Fruit fly (Drosophila melanogaster) whole organism, embryonic: ENCODE results near the gene sage.
A peak's percentile ranks its signal among the peaks of the same experiment; 100 is the strongest.

Experiments
- ATbp ChIP-seq: fragments of 200-800 bp; sonication (Bioruptor generic); optimal IDR thresholded peaks from 2 replicates; lab custom pipeline; 2017; ENCODE audit warnings: missing biosample characterization, mild to moderate bottlenecking, missing genetic modification characterization, missing genetic modification reagents
- CG1024 ChIP-seq: fragments of 200-800 bp; sonication (Bioruptor generic); IDR thresholded peaks from 2 replicates; pipeline ENCODE4 v1.3.6; 2022; ENCODE audit warnings: missing biosample characterization, missing genetic modification characterization
- CG10543 ChIP-seq: fragments of 200-800 bp; sonication (Bioruptor generic); optimal IDR thresholded peaks from 3 replicates; lab custom pipeline; 2017; ENCODE audit warnings: missing biosample characterization, mild to moderate bottlenecking, missing genetic modification characterization, moderate library complexity
- CG13624 ChIP-seq: fragments of 200-800 bp; sonication (Bioruptor generic); optimal IDR thresholded peaks from 2 replicates; lab custom pipeline; 2016; ENCODE audit warnings: missing biosample characterization, missing genetic modification characterization
- CG14860 ChIP-seq: fragments of 200-800 bp; sonication (Bioruptor generic); IDR thresholded peaks from 3 replicates; pipeline ENCODE4 v1.3.6; 2022; ENCODE audit warnings: missing biosample characterization, missing genetic modification characterization; ENCODE audit not compliant: partially characterized antibody
- CG17361 ChIP-seq: fragments of 200-800 bp; sonication (Bioruptor generic); IDR thresholded peaks from 3 replicates; pipeline ENCODE4 v1.3.6; 2022; ENCODE audit warnings: missing biosample characterization, missing genetic modification characterization
- CG1792 ChIP-seq: fragments of 200-800 bp; sonication (Bioruptor generic); optimal IDR thresholded peaks from 2 replicates; lab custom pipeline; 2016; ENCODE audit warnings: missing biosample characterization, missing genetic modification characterization
- CG18011 ChIP-seq: fragments of 200-800 bp; sonication (Bioruptor generic); optimal IDR thresholded peaks from 2 replicates; lab custom pipeline; 2017; ENCODE audit warnings: missing biosample characterization, missing genetic modification characterization, mild to moderate bottlenecking, moderate library complexity, missing genotype
- CG18476 ChIP-seq: fragments of 200-800 bp; sonication (Bioruptor generic); optimal IDR thresholded peaks from 2 replicates; lab custom pipeline; 2016; ENCODE audit warnings: missing biosample characterization, mild to moderate bottlenecking, missing genetic modification characterization
- CG2129 ChIP-seq: fragments of 200-800 bp; sonication (Bioruptor generic); IDR thresholded peaks from 2 replicates; pipeline ENCODE4 v1.3.6; 2022; ENCODE audit warnings: missing biosample characterization, missing genetic modification characterization; ENCODE audit not compliant: partially characterized antibody
- CG2889 ChIP-seq: fragments of 200-800 bp; sonication (Bioruptor generic); IDR thresholded peaks from 3 replicates; pipeline ENCODE4 v1.3.6; 2022; ENCODE audit warnings: missing biosample characterization, missing genetic modification characterization
- CG30431 ChIP-seq: fragments of 200-800 bp; sonication (Bioruptor generic); optimal IDR thresholded peaks from 2 replicates; lab custom pipeline; 2017; ENCODE audit warnings: missing biosample characterization, missing genetic modification characterization
- CG3281 ChIP-seq: fragments of 200-800 bp; sonication (Bioruptor generic); optimal IDR thresholded peaks from 3 replicates; lab custom pipeline; 2017; ENCODE audit warnings: missing biosample characterization, mild to moderate bottlenecking, missing genetic modification characterization
- CG3726 ChIP-seq: fragments of 200-800 bp; sonication (Bioruptor generic); IDR thresholded peaks from 3 replicates; pipeline ENCODE4, ENCODE4 v1.3.6; 2022; ENCODE audit warnings: missing biosample characterization, missing genetic modification characterization
- CG4617 ChIP-seq: fragments of 200-800 bp; sonication (Bioruptor generic); optimal IDR thresholded peaks from 3 replicates; lab custom pipeline; 2016; ENCODE audit warnings: missing biosample characterization, missing genetic modification characterization, borderline replicate concordance
- CG5953 ChIP-seq: fragments of 200-800 bp; sonication (Bioruptor generic); IDR thresholded peaks from 2 replicates; pipeline ENCODE4 v1.3.6; 2022; ENCODE audit warnings: missing biosample characterization, missing genetic modification characterization
- CG7745 ChIP-seq: fragments of 200-800 bp; sonication (Bioruptor generic); optimal IDR thresholded peaks from 2 replicates; lab custom pipeline; 2018; ENCODE audit warnings: missing biosample characterization, mild to moderate bottlenecking, missing genetic modification characterization, moderate library complexity
- CG7786 ChIP-seq: fragments of 200-800 bp; sonication (Bioruptor generic); optimal IDR thresholded peaks from 2 replicates; lab custom pipeline; 2016; ENCODE audit warnings: missing biosample characterization, missing genetic modification characterization
- CG8089 ChIP-seq: fragments of 200-800 bp; sonication (Bioruptor generic); optimal IDR thresholded peaks from 3 replicates; lab custom pipeline; 2016; ENCODE audit warnings: missing biosample characterization, missing genetic modification characterization
- CG9609 ChIP-seq: fragments of 200-800 bp; sonication (Bioruptor generic); optimal IDR thresholded peaks from 3 replicates; lab custom pipeline; 2016; ENCODE audit warnings: missing biosample characterization, missing genetic modification characterization
- CTCF ChIP-seq: fragments of 200-800 bp; sonication (Bioruptor generic); optimal IDR thresholded peaks from 2 replicates; lab custom pipeline; 2017; ENCODE audit warnings: missing biosample characterization, mild to moderate bottlenecking, missing genetic modification characterization, moderate library complexity
- Dll ChIP-seq: fragments of 200-800 bp; sonication (Bioruptor generic); IDR thresholded peaks from 4 replicates; pipeline ENCODE4 v1.3.6; 2022; ENCODE audit warnings: missing biosample characterization, missing genetic modification characterization; ENCODE audit not compliant: partially characterized antibody
- ERR ChIP-seq: fragments of 200-800 bp; sonication (Bioruptor generic); optimal IDR thresholded peaks from 2 replicates; lab custom pipeline; 2016; ENCODE audit warnings: missing biosample characterization, missing genetic modification characterization
- Hr3 ChIP-seq: fragments of 200-800 bp; sonication (Bioruptor generic); optimal IDR thresholded peaks from 3 replicates; lab custom pipeline; 2016; ENCODE audit warnings: missing biosample characterization, missing genetic modification characterization
- Hr78 ChIP-seq, 2 experiments: fragments of 200-800 bp in 1 of 2; fragments of >200 bp in 1 of 2; sonication (Bioruptor generic) in 1 of 2; optimal IDR thresholded peaks; 2 replicates each; lab custom pipeline; 2017 to 2019; ENCODE audit warnings: missing biosample characterization in 2 of 2, missing genetic modification characterization in 2 of 2, mild to moderate bottlenecking in 1 of 2, moderate library complexity in 1 of 2
- Hsf ChIP-seq: fragments of 200-800 bp; sonication (Bioruptor generic); optimal IDR thresholded peaks from 3 replicates; lab custom pipeline; 2016; ENCODE audit warnings: missing biosample characterization, missing genetic modification characterization
- MBD-R2 ChIP-seq: fragments of 200-800 bp; sonication (Bioruptor generic); IDR thresholded peaks from 2 replicates; pipeline ENCODE4 v1.3.6; 2022; ENCODE audit warnings: missing biosample characterization, missing genetic modification characterization
- MTF-1 ChIP-seq: fragments of 200-800 bp; sonication (Bioruptor generic); optimal IDR thresholded peaks from 2 replicates; lab custom pipeline; 2018; ENCODE audit warnings: missing biosample characterization, mild to moderate bottlenecking, missing genetic modification characterization, borderline replicate concordance
- NC2β ChIP-seq: fragments of 200-800 bp; sonication (Bioruptor generic); optimal IDR thresholded peaks from 2 replicates; lab custom pipeline; 2016; ENCODE audit warnings: missing biosample characterization, missing genetic modification characterization
- Ptx1 ChIP-seq: fragments of 200-800 bp; sonication (Bioruptor generic); IDR thresholded peaks from 2 replicates; pipeline ENCODE4 v1.3.6; 2022; ENCODE audit warnings: missing biosample characterization, missing genetic modification characterization
- Scr ChIP-seq: fragments of 200-800 bp; sonication (Bioruptor generic); IDR thresholded peaks from 2 replicates; pipeline ENCODE4 v1.3.6; 2022; ENCODE audit warnings: missing biosample characterization, missing genetic modification characterization; ENCODE audit not compliant: partially characterized antibody
- Sox102F ChIP-seq: fragments of 200-800 bp; sonication (Bioruptor generic); optimal IDR thresholded peaks from 2 replicates; lab custom pipeline; 2018; ENCODE audit warnings: missing biosample characterization, mild to moderate bottlenecking, missing genetic modification characterization, moderate library complexity
- Spps ChIP-seq: fragments of 200-800 bp; sonication (Bioruptor generic); optimal IDR thresholded peaks from 2 replicates; lab custom pipeline; 2018; ENCODE audit warnings: missing biosample characterization, mild to moderate bottlenecking, missing genetic modification characterization
- aop ChIP-seq: fragments of 200-800 bp; sonication (Bioruptor generic); IDR thresholded peaks from 2 replicates; pipeline ENCODE4 v1.3.6; 2022; ENCODE audit warnings: missing biosample characterization, missing genetic modification characterization
- ash1 ChIP-seq: fragments of 200-800 bp; sonication (Bioruptor generic); optimal IDR thresholded peaks from 2 replicates; lab custom pipeline; 2018; ENCODE audit warnings: missing biosample characterization, mild to moderate bottlenecking, missing genetic modification characterization
- bab2 ChIP-seq: fragments of 200-800 bp; sonication (Bioruptor generic); optimal IDR thresholded peaks from 2 replicates; lab custom pipeline; 2016; ENCODE audit warnings: missing biosample characterization, missing genetic modification characterization
- chn ChIP-seq: fragments of 200-800 bp; sonication (Bioruptor generic); optimal IDR thresholded peaks from 2 replicates; lab custom pipeline; 2016; ENCODE audit warnings: missing biosample characterization, missing genetic modification characterization
- da ChIP-seq: fragments of 200-800 bp; sonication (Bioruptor generic); optimal IDR thresholded peaks from 2 replicates; lab custom pipeline; 2016; ENCODE audit warnings: missing biosample characterization, missing genetic modification characterization
- dmrt99B ChIP-seq: fragments of 200-800 bp; sonication (Bioruptor generic); optimal IDR thresholded peaks from 2 replicates; lab custom pipeline; 2018; ENCODE audit warnings: missing biosample characterization, mild to moderate bottlenecking, missing genetic modification characterization, moderate library complexity
- h ChIP-seq: fragments of >200 bp; optimal IDR thresholded peaks from 2 replicates; lab custom pipeline; 2017
- inv ChIP-seq: fragments of 200-800 bp; sonication (Bioruptor generic); IDR thresholded peaks from 2 replicates; pipeline ENCODE4 v1.3.6; 2022; ENCODE audit warnings: missing biosample characterization, missing genetic modification characterization; ENCODE audit not compliant: partially characterized antibody
- knrl ChIP-seq: fragments of 200-800 bp; sonication (Bioruptor generic); IDR thresholded peaks from 3 replicates; pipeline ENCODE4 v1.3.6; 2022; ENCODE audit warnings: missing biosample characterization, missing genetic modification characterization; ENCODE audit not compliant: partially characterized antibody
- lilli ChIP-seq: fragments of 200-800 bp; sonication (Bioruptor generic); optimal IDR thresholded peaks from 3 replicates; lab custom pipeline; 2016; ENCODE audit warnings: missing biosample characterization, missing genetic modification characterization
- luna ChIP-seq: fragments of 200-800 bp; sonication (Bioruptor generic); optimal IDR thresholded peaks from 2 replicates; lab custom pipeline; 2016; ENCODE audit warnings: missing biosample characterization, missing genetic modification characterization
- row ChIP-seq: fragments of 200-800 bp; sonication (Bioruptor generic); IDR thresholded peaks from 3 replicates; pipeline ENCODE4 v1.3.6; 2022; ENCODE audit warnings: missing biosample characterization, missing genetic modification characterization
- sens ChIP-seq: fragments of 200-800 bp; sonication (Bioruptor generic); peaks from one replicate; lab custom pipeline; 2016; ENCODE audit warnings: missing biosample characterization, missing genetic modification characterization
- so ChIP-seq: fragments of 200-800 bp; sonication (Bioruptor generic); IDR thresholded peaks from 3 replicates; pipeline ENCODE4 v1.3.6; 2022; ENCODE audit warnings: missing biosample characterization, missing genetic modification characterization
- sqz ChIP-seq: fragments of 200-800 bp; sonication (Bioruptor generic); optimal IDR thresholded peaks from 3 replicates; lab custom pipeline; 2018; ENCODE audit warnings: missing biosample characterization, mild to moderate bottlenecking, missing genetic modification characterization
- stc ChIP-seq: fragments of 200-800 bp; sonication (Bioruptor generic); IDR thresholded peaks from 2 replicates; pipeline ENCODE4 v1.3.6; 2022; ENCODE audit warnings: missing biosample characterization, missing genetic modification characterization
- sug ChIP-seq: fragments of 200-800 bp; optimal IDR thresholded peaks from 2 replicates; lab custom pipeline; 2019; ENCODE audit warnings: missing biosample characterization, mild to moderate bottlenecking, missing genetic modification characterization, moderate library complexity
- tup ChIP-seq: fragments of 200-800 bp; sonication (Bioruptor generic); optimal IDR thresholded peaks from 2 replicates; lab custom pipeline; 2016; ENCODE audit warnings: missing biosample characterization, mild to moderate bottlenecking, missing genetic modification characterization, moderate library complexity
- vnd ChIP-seq: fragments of 200-800 bp; sonication (Bioruptor generic); IDR thresholded peaks from 3 replicates; pipeline ENCODE4 v1.3.6; 2022; ENCODE audit warnings: missing biosample characterization, missing genetic modification characterization; ENCODE audit not compliant: partially characterized antibody

The sage gene

DNA sequence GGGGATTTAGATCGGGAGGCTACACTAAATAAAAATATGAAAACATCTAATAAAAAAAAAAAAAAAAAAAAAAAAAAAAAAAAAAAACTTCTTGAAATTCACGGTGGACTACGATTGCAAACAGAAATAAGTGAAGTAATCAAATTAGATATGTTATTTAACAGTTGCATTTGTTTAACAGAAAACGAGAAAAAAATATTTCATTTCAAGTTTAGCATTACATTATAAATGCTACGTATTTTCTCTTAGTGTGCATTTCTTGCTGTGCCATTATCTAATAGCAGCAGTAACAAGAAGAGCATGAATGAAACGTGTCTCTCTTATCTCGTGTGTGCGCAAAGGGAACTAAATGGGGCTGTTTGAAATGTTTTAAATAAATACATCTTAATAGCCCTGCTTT lies 39.1 kb downstream of the sage start (continued):
- TF ChIP-seq Spps (peak; percentile 28), NC2β (GFP tag; lab: Kevin White, UChicago) (no peak), MTF-1 (GFP tag; lab: Kevin White, UChicago) (no peak), vnd (GFP tag; lab: Robert Waterston, UW) (no peak), dmrt99B (tag; lab: Kevin White, UChicago) (peak; percentile 71), CG3726 (no peak), CTCF (GFP tag; lab: Kevin White, UChicago) (no peak), sqz (GFP tag; lab: Kevin White, UChicago) (peak; percentile 57), CG13624 (GFP tag; lab: Kevin White, UChicago) (peak; percentile 46), CG18476 (GFP tag; lab: Kevin White, UChicago) (peak; percentile 62), CG14860 (no peak), Dll (GFP tag; lab: Robert Waterston, UW) (no peak), stc (GFP tag; lab: Robert Waterston, UW) (peak; percentile 76), CG30431 (GFP tag; lab: Kevin White, UChicago) (peak; percentile 22), tup (no peak), ash1 (GFP tag; lab: Kevin White, UChicago) (no peak), CG2889 (GFP tag; lab: Robert Waterston, UW) (no peak), lilli (GFP tag; lab: Kevin White, UChicago) (peak; percentile 60), ERR (GFP tag; lab: Kevin White, UChicago) (no peak), CG17361 (GFP tag; lab: Robert Waterston, UW) (peak; percentile 77), bab2 (peak; percentile 44), CG7745 (tag; lab: Kevin White, UChicago) (no peak), CG18011 (no peak), Scr (no peak), row (peak; percentile 82), Hr78 (GFP tag; optimal IDR thresholded peaks at IDR 0.05; lab: Kevin White, UChicago) (no peak), CG4617 (GFP tag; lab: Kevin White, UChicago) (peak; percentile 24), CG8089 (GFP tag; lab: Kevin White, UChicago) (peak; percentile 39), Hr3 (GFP tag; lab: Kevin White, UChicago) (peak; percentile 77), Ptx1 (GFP tag; lab: Robert Waterston, UW) (peak; percentile 89), CG2129 (GFP tag; lab: Robert Waterston, UW) (no peak), inv (no peak), CG7786 (GFP tag; lab: Kevin White, UChicago) (peak; percentile 42), sug (tag; lab: Kevin White, UChicago) (peak; percentile 25), Hsf (GFP tag; lab: Kevin White, UChicago) (peak; percentile 75), CG1024 (GFP tag; lab: Robert Waterston, UW) (0 out of 2 replicates have a peak, but pooled peaks have one; percentile 45), CG10543 (GFP tag; lab: Kevin White, UChicago) (no peak), MBD-R2 (no peak), h (no peak), luna (no peak), Sox102F (GFP tag; lab: Kevin White, UChicago) (peak; percentile 87), CG5953 (peak; percentile 45; the same call in 1 of the 2 replicates), ATbp (GFP tag; lab: Kevin White, UChicago) (peak; percentile 69), sens (peak; percentile 94), CG1792 (peak; percentile 26), CG9609 (GFP tag; lab: Kevin White, UChicago) (peak; percentile 60), aop (GFP tag; lab: Robert Waterston, UW) (no peak), so (GFP tag; lab: Robert Waterston, UW) (peak; percentile 81; the same call in 1 of the 3 replicates), CG3281 (GFP tag; lab: Kevin White, UChicago) (peak; percentile 65), da (GFP tag; lab: Kevin White, UChicago) (peak; percentile 45), knrl (no peak), chn (GFP tag; lab: Kevin White, UChicago) (peak; percentile 32)
